Worm (Caenorhabditis elegans): ENCODE results near the gene F21D5.3.

DNA sequence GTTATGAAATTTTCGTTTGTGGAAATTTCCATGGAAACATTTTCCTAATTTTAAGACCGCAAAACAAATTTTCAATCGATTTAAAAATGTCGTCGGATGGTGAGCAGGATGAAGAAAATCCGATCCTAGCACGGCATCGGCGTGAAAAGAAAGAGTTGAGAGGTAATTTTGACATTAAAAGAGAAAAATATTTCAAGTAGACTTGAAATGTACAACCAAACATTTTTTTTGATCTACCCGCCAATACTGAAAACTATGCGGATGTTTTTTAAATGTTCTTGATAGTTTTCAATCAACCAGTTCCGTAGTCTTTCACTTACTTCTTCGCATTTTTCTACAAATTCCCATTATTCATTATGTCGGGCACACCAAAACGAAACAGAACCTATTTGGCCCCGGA, 2.5 kb upstream of the F21D5.3 start, which contains the start of gene otub-3:
- TF ChIP-seq tbx-7 (tag; optimal IDR thresholded peaks at IDR 0.05) (no peak), hlh-15 (tag; optimal IDR thresholded peaks at IDR 0.05) (no peak), pha-4 (tag; optimal IDR thresholded peaks at IDR 0.05) (no peak), ama-1 (optimal IDR thresholded peaks at IDR 0.05) (no peak), K02D7.2 (tag; optimal IDR thresholded peaks at IDR 0.05) (no peak), odd-2 (tag; optimal IDR thresholded peaks at IDR 0.05) (no peak), ceh-31 (tag; optimal IDR thresholded peaks at IDR 0.05) (no peak), Y22D7AL.16 (tag; optimal IDR thresholded peaks at IDR 0.05) (no peak), nhr-11 (tag; optimal IDR thresholded peaks at IDR 0.05) (no peak)
